Worm (Caenorhabditis elegans) whole organism, L1 larva: ENCODE measurements around the gene H12I19.115.

Experiments used
- C16A3.4 ChIP-seq: fragments of 150-350 bp; optimal IDR thresholded peaks from 2 replicates; lab custom pipeline; 2014; ENCODE audit warnings: missing biosample characterization, missing genetic modification characterization
- ama-1 ChIP-seq: fragments of 150-350 bp; optimal IDR thresholded peaks from 2 replicates; lab custom pipeline; 2014
- blmp-1 ChIP-seq: fragments of 150-350 bp; optimal IDR thresholded peaks from 2 replicates; lab custom pipeline; 2014; ENCODE audit warnings: missing biosample characterization, missing genetic modification characterization
- egl-27 ChIP-seq, 2 experiments: fragments of 150-350 bp in 1 of 2; sonication (generic microtip); optimal IDR thresholded peaks; 3 replicates each; lab custom pipeline; 2017 to 2018; ENCODE audit warnings: missing biosample characterization in 2 of 2, missing genetic modification characterization in 2 of 2, missing genetic modification reagents in 2 of 2
- elt-2 ChIP-seq: sonication (generic microtip); optimal IDR thresholded peaks from 2 replicates; lab custom pipeline; 2016; ENCODE audit warnings: missing genetic modification characterization, mild to moderate bottlenecking, inconsistent platforms, missing compliant biosample characterization, missing genetic modification reagents
- hlh-4 ChIP-seq: sonication (generic microtip); optimal IDR thresholded peaks from 2 replicates; lab custom pipeline; 2016; ENCODE audit warnings: mild to moderate bottlenecking, missing genetic modification characterization, missing compliant biosample characterization
- lin-35 ChIP-seq, 2 experiments: fragments of 150-350 bp; optimal IDR thresholded peaks; 2 replicates each; lab custom pipeline; 2014; ENCODE audit warnings: missing biosample characterization in 2 of 2, missing genetic modification characterization in 2 of 2, missing genetic modification reagents in 2 of 2
- mdl-1 ChIP-seq, 2 experiments: fragments of 150-350 bp; optimal IDR thresholded peaks; 2 replicates each; lab custom pipeline; 2014 to 2017; ENCODE audit warnings: missing biosample characterization in 2 of 2, missing genetic modification characterization in 2 of 2, inconsistent platforms in 1 of 2
- pqm-1 ChIP-seq: sonication (generic microtip); optimal IDR thresholded peaks from 3 replicates; lab custom pipeline; 2017; ENCODE audit warnings: missing biosample characterization, missing genetic modification characterization
- skn-1 ChIP-seq: fragments of 150-350 bp; optimal IDR thresholded peaks from 2 replicates; lab custom pipeline; 2014; ENCODE audit warnings: missing biosample characterization, missing genetic modification characterization
- sptf-1 ChIP-seq: fragments of 150-350 bp; optimal IDR thresholded peaks from 2 replicates; lab custom pipeline; 2014; ENCODE audit warnings: missing biosample characterization, missing genetic modification characterization
- zag-1 ChIP-seq: fragments of 150-350 bp; optimal IDR thresholded peaks from 2 replicates; lab custom pipeline; 2014; ENCODE audit warnings: missing biosample characterization, missing genetic modification characterization
- ztf-4 ChIP-seq: fragments of 150-350 bp; optimal IDR thresholded peaks from 2 replicates; lab custom pipeline; 2014; ENCODE audit warnings: missing biosample characterization, missing genetic modification characterization

ce11 chrIV:14089749-14090148 lies 37.9 kb downstream of the H12I19.115 start:
- no peak for TF ChIP-seq zag-1 (tag; lab: Kevin White, UChicago)
- TF ChIP-seq lin-35 (GFP tag; optimal IDR thresholded peaks at IDR 0.05; lab: Kevin White, UChicago): no peak
- no peak for TF ChIP-seq hlh-4
- no peak for TF ChIP-seq ama-1
- no peak for TF ChIP-seq sptf-1
- no peak for TF ChIP-seq C16A3.4 (tag; lab: Kevin White, UChicago)
- TF ChIP-seq pqm-1 (tag; lab: Kevin White, UChicago): no peak
- no peak for TF ChIP-seq skn-1
- TF ChIP-seq mdl-1 (tag; optimal IDR thresholded peaks at IDR 0.05; lab: Kevin White, UChicago): no peak
- TF ChIP-seq blmp-1 (tag; lab: Kevin White, UChicago): peak; percentile 100
- TF ChIP-seq ztf-4 (tag; lab: Kevin White, UChicago): no peak
- no peak for TF ChIP-seq egl-27 (tag; optimal IDR thresholded peaks at IDR 0.05; lab: Kevin White, UChicago)
- TF ChIP-seq elt-2 (tag; lab: Kevin White, UChicago): no peak
